Fruit fly (Drosophila melanogaster): ENCODE measurements around the gene Loxl1.

- TF ChIP-seq lz (GFP tag; optimal IDR thresholded peaks at IDR 0.05): no peak
- TF ChIP-seq OdsH (GFP tag; optimal IDR thresholded peaks at IDR 0.05): peak; percentile 34
- no peak for TF ChIP-seq Gug (GFP tag; IDR thresholded peaks at IDR 0.05)
- peak; percentile 18 for TF ChIP-seq Sox14 (GFP tag; optimal IDR thresholded peaks at IDR 0.05)
- no peak for TF ChIP-seq CG8319 (GFP tag; optimal IDR thresholded peaks at IDR 0.05)
- no peak for TF ChIP-seq Ets21C (GFP tag; optimal IDR thresholded peaks at IDR 0.05)
- no peak for TF ChIP-seq CG6854 (GFP tag; optimal IDR thresholded peaks at IDR 0.05)
- no peak for TF ChIP-seq CG6276 (GFP tag; optimal IDR thresholded peaks at IDR 0.05)
- TF ChIP-seq CG15336 (GFP tag; IDR thresholded peaks at IDR 0.05): peak; percentile 19; the same call in 1 of the 2 replicates
Observed at dm6 chr3R:31437420-31438058, 22.1 kb downstream of the Loxl1 start.

Measured in whole organism, prepupa.